Worm (Caenorhabditis elegans) whole organism, L3 larva: ENCODE measurements around the gene bath-19.

ENCODE experiments used
- ceh-82 ChIP-seq: fragments of 150-350 bp; optimal IDR thresholded peaks from 2 replicates; lab custom pipeline; 2014; ENCODE audit warnings: missing biosample characterization, missing genetic modification characterization
- egl-27 ChIP-seq: sonication (generic microtip); optimal IDR thresholded peaks from 4 replicates; lab custom pipeline; 2017; ENCODE audit warnings: missing biosample characterization, missing genetic modification reagents, missing genetic modification characterization
- elt-1 ChIP-seq: fragments of 150-350 bp; optimal IDR thresholded peaks from 2 replicates; lab custom pipeline; 2014; ENCODE audit warnings: missing biosample characterization, missing genetic modification characterization
- eor-1 ChIP-seq, 2 experiments: fragments of 150-350 bp; optimal IDR thresholded peaks; 2 replicates each; lab custom pipeline; 2014 to 2018; ENCODE audit warnings: missing biosample characterization in 2 of 2, missing genetic modification characterization in 2 of 2
- jun-1 ChIP-seq: fragments of 150-350 bp; optimal IDR thresholded peaks from 2 replicates; lab custom pipeline; 2014; ENCODE audit warnings: missing biosample characterization, missing genetic modification reagents, missing genetic modification characterization
- lin-15B ChIP-seq: fragments of 150-350 bp; optimal IDR thresholded peaks from 2 replicates; lab custom pipeline; 2014; ENCODE audit warnings: missing biosample characterization, missing genetic modification characterization
- nhr-23 ChIP-seq: fragments of 150-350 bp; optimal IDR thresholded peaks from 2 replicates; lab custom pipeline; 2014; ENCODE audit warnings: missing biosample characterization, missing genetic modification reagents, missing genetic modification characterization
- nhr-28 ChIP-seq: fragments of 150-350 bp; optimal IDR thresholded peaks from 2 replicates; lab custom pipeline; 2014; ENCODE audit warnings: missing biosample characterization, missing genetic modification characterization
- nhr-77 ChIP-seq: fragments of 150-350 bp; optimal IDR thresholded peaks from 2 replicates; lab custom pipeline; 2014; ENCODE audit warnings: missing biosample characterization, missing genetic modification characterization
- snpc-4 ChIP-seq: fragments of 150-350 bp; optimal IDR thresholded peaks from 2 replicates; lab custom pipeline; 2014; ENCODE audit warnings: missing biosample characterization, missing genetic modification characterization
- tbx-2 ChIP-seq: sonication (generic microtip); optimal IDR thresholded peaks from 2 replicates; lab custom pipeline; 2016; ENCODE audit warnings: mild to moderate bottlenecking, missing genetic modification characterization, missing compliant biosample characterization
- unc-39 ChIP-seq: sonication (generic microtip); optimal IDR thresholded peaks from 4 replicates; lab custom pipeline; 2017; ENCODE audit warnings: missing biosample characterization, missing genetic modification characterization
- zag-1 ChIP-seq: fragments of 150-350 bp; optimal IDR thresholded peaks from 2 replicates; lab custom pipeline; 2014; ENCODE audit warnings: missing biosample characterization, missing genetic modification characterization

- TF ChIP-seq nhr-77 (no peak), zag-1 (tag; lab: Kevin White, UChicago) (no peak), unc-39 (tag; lab: Kevin White, UChicago) (no peak), nhr-28 (tag; lab: Kevin White, UChicago) (no peak), nhr-23 (tag; lab: Kevin White, UChicago) (no peak), elt-1 (tag; lab: Kevin White, UChicago) (no peak), ceh-82 (tag; lab: Kevin White, UChicago) (no peak), snpc-4 (tag; lab: Kevin White, UChicago) (no peak), tbx-2 (tag; lab: Kevin White, UChicago) (no peak), eor-1 (tag; optimal IDR thresholded peaks at IDR 0.05; lab: Kevin White, UChicago) (no peak), egl-27 (tag; lab: Kevin White, UChicago) (no peak), lin-15B (tag; lab: Kevin White, UChicago) (no peak), jun-1 (tag; lab: Kevin White, UChicago) (no peak)
These were observed 36.3 kb upstream of the bath-19 start, which contains the start of gene F07E5.8 for ce11 chrII:2075513-2075912.
